Worm (Caenorhabditis elegans) whole organism, L4 larva: ENCODE data around the gene R05F9.11.

Experiments
- D1046.2 ChIP-seq: fragments of 200-800 bp; sonication (Bioruptor generic); IDR thresholded peaks from 2 replicates; pipeline ENCODE4 v1.3.6; 2022; ENCODE audit warnings: missing genetic modification characterization, missing compliant biosample characterization
- F26F4.8 ChIP-seq: fragments of 200-800 bp; sonication (Bioruptor generic); conservative IDR thresholded peaks from 2 replicates; pipeline ENCODE4 v1.3.6; 2022; ENCODE audit warnings: missing genetic modification characterization, missing compliant biosample characterization
- F37D6.2 ChIP-seq: sonication (generic microtip); optimal IDR thresholded peaks from 2 replicates; lab custom pipeline; 2016; ENCODE audit warnings: mild to moderate bottlenecking, missing genetic modification characterization, missing compliant biosample characterization
- F44E2.7 ChIP-seq: fragments of 200-800 bp; sonication (Bioruptor generic); IDR thresholded peaks from 2 replicates; pipeline ENCODE4 v2.1.2; 2022; ENCODE audit warnings: missing genetic modification characterization, missing compliant biosample characterization
- T26A8.4 ChIP-seq: fragments of 200-800 bp; sonication (Bioruptor generic); IDR thresholded peaks from 2 replicates; pipeline ENCODE4 v1.3.6; 2022; ENCODE audit warnings: missing genetic modification characterization, missing compliant biosample characterization
- Y75B8A.6 ChIP-seq: fragments of 200-800 bp; sonication (Bioruptor generic); IDR thresholded peaks from 2 replicates; pipeline ENCODE4 v1.3.6; 2022; ENCODE audit warnings: missing genetic modification reagents, missing genetic modification characterization, missing compliant biosample characterization
- ZK337.2 ChIP-seq: fragments of 200-800 bp; sonication (Bioruptor generic); IDR thresholded peaks from 2 replicates; pipeline ENCODE4 v1.3.6; 2022; ENCODE audit warnings: missing genetic modification reagents, missing genetic modification characterization, missing compliant biosample characterization
- ZK546.5 ChIP-seq, 2 experiments: sonication (generic microtip); optimal IDR thresholded peaks; 2 replicates each; lab custom pipeline; 2017; ENCODE audit warnings: missing biosample characterization in 2 of 2, missing genetic modification characterization in 2 of 2
- ama-1 ChIP-seq: fragments of 150-350 bp; optimal IDR thresholded peaks from 2 replicates; lab custom pipeline; 2014; ENCODE audit warnings: inconsistent platforms, mixed read lengths
- arid-1 ChIP-seq: fragments of 200-800 bp; sonication (Bioruptor generic); conservative IDR thresholded peaks from 2 replicates; pipeline ENCODE4 v1.3.6; 2022; ENCODE audit warnings: missing genetic modification reagents, missing genetic modification characterization, missing compliant biosample characterization
- attf-4 ChIP-seq: sonication (generic microtip); optimal IDR thresholded peaks from 3 replicates; lab custom pipeline; 2017; ENCODE audit warnings: missing biosample characterization, missing genetic modification characterization
- ceh-20 ChIP-seq: fragments of 200-800 bp; sonication (Bioruptor generic); IDR thresholded peaks from 2 replicates; pipeline ENCODE4 v1.3.6; 2022; ENCODE audit warnings: missing genetic modification reagents, missing genetic modification characterization, missing compliant biosample characterization
- ceh-32 ChIP-seq: sonication (generic microtip); optimal IDR thresholded peaks from 2 replicates; lab custom pipeline; 2016; ENCODE audit warnings: mild to moderate bottlenecking, missing genetic modification characterization, missing compliant biosample characterization; ENCODE audit not compliant: poor library complexity
- ceh-82 ChIP-seq: sonication (generic microtip); optimal IDR thresholded peaks from 2 replicates; lab custom pipeline; 2017; ENCODE audit warnings: missing biosample characterization, missing genetic modification characterization
- daf-12 ChIP-seq: fragments of 150-350 bp; optimal IDR thresholded peaks from 2 replicates; lab custom pipeline; 2014; ENCODE audit warnings: missing biosample characterization, missing genetic modification reagents, missing genetic modification characterization
- daf-19 ChIP-seq: fragments of 200-800 bp; sonication (Bioruptor generic); conservative IDR thresholded peaks from 2 replicates; pipeline ENCODE4 v1.3.6; 2022; ENCODE audit warnings: missing genetic modification characterization, missing compliant biosample characterization
- daf-8 ChIP-seq: fragments of 200-800 bp; sonication (Bioruptor generic); IDR thresholded peaks from 2 replicates; pipeline ENCODE4 v1.3.6; 2022; ENCODE audit warnings: missing genetic modification characterization, missing compliant biosample characterization
- dmd-8 ChIP-seq: fragments of 200-800 bp; sonication (Bioruptor generic); IDR thresholded peaks from 2 replicates; pipeline ENCODE4 v1.3.6; 2022; ENCODE audit warnings: missing genetic modification characterization, missing compliant biosample characterization
- dve-1 ChIP-seq: sonication (generic microtip); optimal IDR thresholded peaks from 2 replicates; lab custom pipeline; 2017; ENCODE audit warnings: antibody characterized with exemption, mild to moderate bottlenecking, missing genetic modification characterization, missing compliant biosample characterization; ENCODE audit not compliant: insufficient read depth
- egl-27 ChIP-seq: sonication (generic microtip); optimal IDR thresholded peaks from 3 replicates; lab custom pipeline; 2017; ENCODE audit warnings: missing biosample characterization, missing genetic modification reagents, missing genetic modification characterization
- fos-1 ChIP-seq: fragments of 150-350 bp; optimal IDR thresholded peaks from 2 replicates; lab custom pipeline; 2014; ENCODE audit warnings: missing biosample characterization, missing genetic modification characterization
- hmg-1.1 ChIP-seq: fragments of 200-800 bp; sonication (Bioruptor generic); IDR thresholded peaks from 2 replicates; pipeline ENCODE4 v1.3.6; 2022; ENCODE audit warnings: missing genetic modification reagents, missing genetic modification characterization, missing compliant biosample characterization
- jun-1 ChIP-seq: fragments of 150-350 bp; optimal IDR thresholded peaks from 2 replicates; lab custom pipeline; 2014; ENCODE audit warnings: missing biosample characterization, missing genetic modification reagents, missing genetic modification characterization
- lin-1 ChIP-seq: fragments of 200-800 bp; sonication (Bioruptor generic); IDR thresholded peaks from 2 replicates; pipeline ENCODE4 v1.3.6; 2022; ENCODE audit warnings: missing genetic modification reagents, missing genetic modification characterization, missing compliant biosample characterization
- lin-13 ChIP-seq: fragments of 150-350 bp; optimal IDR thresholded peaks from 2 replicates; lab custom pipeline; 2014; ENCODE audit warnings: missing biosample characterization, missing genetic modification reagents, missing genetic modification characterization
- lin-15B ChIP-seq: fragments of 150-350 bp; sonication (generic microtip); optimal IDR thresholded peaks from 3 replicates; lab custom pipeline; 2014; ENCODE audit warnings: missing biosample characterization, missing genetic modification characterization
- lir-3 ChIP-seq: sonication (generic microtip); optimal IDR thresholded peaks from 2 replicates; lab custom pipeline; 2016; ENCODE audit warnings: mild to moderate bottlenecking, missing genetic modification characterization, missing compliant biosample characterization
- madf-5 ChIP-seq, 2 experiments: fragments of 200-800 bp; sonication (Bioruptor generic); IDR thresholded peaks; 2 replicates each; pipeline ENCODE4 v1.3.6; 2022; ENCODE audit warnings: missing compliant biosample characterization in 2 of 2, missing genetic modification characterization in 2 of 2
- mdl-1 ChIP-seq, 2 experiments: fragments of 150-350 bp in 1 of 2; sonication (generic microtip) in 1 of 2; optimal IDR thresholded peaks; 2 replicates each; lab custom pipeline; 2014 to 2017; ENCODE audit warnings: missing biosample characterization in 2 of 2, missing genetic modification characterization in 2 of 2
- mep-1 ChIP-seq: fragments of 150-350 bp; sonication (generic microtip); optimal IDR thresholded peaks from 3 replicates; lab custom pipeline; 2014; ENCODE audit warnings: missing biosample characterization, missing genetic modification characterization
- nhr-10 ChIP-seq: fragments of 150-350 bp; optimal IDR thresholded peaks from 2 replicates; lab custom pipeline; 2014; ENCODE audit warnings: missing biosample characterization, missing genetic modification characterization
- nhr-102 ChIP-seq: sonication (generic microtip); optimal IDR thresholded peaks from 2 replicates; lab custom pipeline; 2016; ENCODE audit warnings: mild to moderate bottlenecking, missing genetic modification characterization, moderate library complexity, missing compliant biosample characterization
- nhr-11 ChIP-seq: fragments of 150-350 bp; optimal IDR thresholded peaks from 2 replicates; lab custom pipeline; 2014; ENCODE audit warnings: missing biosample characterization, missing genetic modification characterization
- nhr-237 ChIP-seq: sonication (generic microtip); optimal IDR thresholded peaks from 2 replicates; lab custom pipeline; 2017; ENCODE audit warnings: missing biosample characterization, missing genetic modification characterization
- nhr-25 ChIP-seq: sonication (generic microtip); optimal IDR thresholded peaks from 2 replicates; lab custom pipeline; 2017; ENCODE audit warnings: missing genetic modification characterization, mild to moderate bottlenecking, missing compliant biosample characterization, antibody characterized with exemption, moderate library complexity, borderline replicate concordance; ENCODE audit not compliant: insufficient read depth
- nhr-41 ChIP-seq: fragments of 200-800 bp; sonication (Bioruptor generic); IDR thresholded peaks from 2 replicates; pipeline ENCODE4 v1.3.6; 2022; ENCODE audit warnings: missing genetic modification reagents, missing genetic modification characterization, missing compliant biosample characterization
- nhr-6 ChIP-seq: fragments of 150-350 bp; optimal IDR thresholded peaks from 2 replicates; lab custom pipeline; 2014; ENCODE audit warnings: missing biosample characterization, missing genetic modification characterization
- nhr-77 ChIP-seq: fragments of 150-350 bp; optimal IDR thresholded peaks from 2 replicates; lab custom pipeline; 2014; ENCODE audit warnings: missing biosample characterization, missing genetic modification characterization
- pha-4 ChIP-seq, 2 experiments: fragments of 150-350 bp in 1 of 2; fragments of 200-800 bp in 1 of 2; sonication (Bioruptor generic) in 1 of 2; IDR thresholded peaks in 1 of 2; optimal IDR thresholded peaks in 1 of 2; 2 replicates each; pipeline versions ENCODE4 v1.3.6 to Lab custom; 2014 to 2022; ENCODE audit warnings: missing genetic modification characterization in 2 of 2, missing genetic modification reagents in 2 of 2, missing biosample characterization in 1 of 2, missing compliant biosample characterization in 1 of 2
- rbr-2 ChIP-seq: sonication (generic microtip); optimal IDR thresholded peaks from 2 replicates; lab custom pipeline; 2016; ENCODE audit warnings: missing genotype, missing genetic modification characterization, missing compliant biosample characterization
- saeg-2 ChIP-seq: fragments of 200-800 bp; sonication (Bioruptor generic); IDR thresholded peaks from 2 replicates; pipeline ENCODE4 v1.3.6; 2022; ENCODE audit warnings: missing genetic modification reagents, missing genetic modification characterization, missing compliant biosample characterization
- snpc-1.2 ChIP-seq: fragments of 200-800 bp; sonication (Bioruptor generic); IDR thresholded peaks from 2 replicates; pipeline ENCODE4 v1.3.6; 2022; ENCODE audit warnings: missing genetic modification reagents, missing genetic modification characterization, missing compliant biosample characterization
- snpc-4 ChIP-seq: fragments of 150-350 bp; optimal IDR thresholded peaks from 2 replicates; lab custom pipeline; 2014; ENCODE audit warnings: missing biosample characterization, missing genetic modification characterization
- tag-97 ChIP-seq: fragments of 200-800 bp; sonication (Bioruptor generic); IDR thresholded peaks from 2 replicates; pipeline ENCODE4 v1.3.6; 2022; ENCODE audit warnings: missing genetic modification characterization, missing compliant biosample characterization
- unc-130 ChIP-seq: sonication (generic microtip); optimal IDR thresholded peaks from 2 replicates; lab custom pipeline; 2016; ENCODE audit warnings: missing genetic modification reagents, missing genetic modification characterization, missing compliant biosample characterization
- unc-39 ChIP-seq: sonication (generic microtip); optimal IDR thresholded peaks from 2 replicates; lab custom pipeline; 2017; ENCODE audit warnings: missing biosample characterization, missing genetic modification characterization
- unc-62 ChIP-seq, 3 experiments: fragments of 150-350 bp in 1 of 3; sonication (generic microtip); optimal IDR thresholded peaks in 2 of 3; peaks in 1 of 3; 1 replicate in 1 of 3; 2 replicates in 2 of 3; lab custom pipeline; 2014 to 2017; ENCODE audit warnings: missing biosample characterization in 3 of 3, missing genetic modification characterization in 3 of 3, missing genetic modification reagents in 3 of 3, missing genotype in 1 of 3
- vab-7 ChIP-seq: fragments of 200-800 bp; sonication (Bioruptor generic); IDR thresholded peaks from 2 replicates; pipeline ENCODE4 v1.3.6; 2022; ENCODE audit warnings: missing genetic modification reagents, missing genetic modification characterization, missing compliant biosample characterization
- zag-1 ChIP-seq: fragments of 150-350 bp; optimal IDR thresholded peaks from 2 replicates; lab custom pipeline; 2014; ENCODE audit warnings: missing biosample characterization, missing genetic modification characterization
- zip-2 ChIP-seq: fragments of 150-350 bp; optimal IDR thresholded peaks from 2 replicates; lab custom pipeline; 2014; ENCODE audit warnings: missing biosample characterization, missing genetic modification characterization
- ztf-11 ChIP-seq: fragments of 150-350 bp; optimal IDR thresholded peaks from 2 replicates; lab custom pipeline; 2014; ENCODE audit warnings: missing biosample characterization, missing genetic modification characterization
- ztf-7 ChIP-seq: fragments of 150-350 bp; optimal IDR thresholded peaks from 2 replicates; lab custom pipeline; 2014; ENCODE audit warnings: missing biosample characterization, missing genetic modification characterization

The R05F9.11 gene

DNA sequence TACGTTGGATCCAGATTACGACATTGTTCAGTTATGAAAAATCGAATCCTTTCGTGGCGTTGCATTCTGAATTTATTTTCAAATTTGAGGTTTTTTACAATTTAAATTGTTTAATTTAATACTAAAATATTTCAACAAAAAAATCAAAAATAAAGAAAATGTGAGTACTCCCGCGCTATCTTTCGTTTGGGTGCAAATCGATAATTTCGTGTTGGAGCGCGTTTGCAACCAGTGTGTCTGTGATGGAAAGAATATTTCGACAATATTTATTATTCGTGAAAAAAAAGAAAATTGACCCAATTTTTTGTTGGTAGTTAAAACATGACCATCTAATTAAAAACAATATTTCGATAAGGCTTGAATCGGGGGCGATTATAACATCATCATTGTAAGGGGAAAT is 12.0 kb downstream of the R05F9.11 start, which contains the start of gene R05F9.9 (continued):
- TF ChIP-seq lin-1 (GFP tag; lab: Robert Waterston, UW) (no peak), nhr-6 (tag; lab: Kevin White, UChicago) (no peak), nhr-10 (no peak), ama-1 (lab: Kevin White, UChicago) (peak; percentile 62), ceh-20 (GFP tag; lab: Robert Waterston, UW) (no peak), ceh-82 (tag; lab: Kevin White, UChicago) (no peak), jun-1 (tag; lab: Kevin White, UChicago) (no peak), dmd-8 (GFP tag; lab: Robert Waterston, UW) (no peak), T26A8.4 (GFP tag; lab: Robert Waterston, UW) (0 out of 2 replicates have a peak, but pooled peaks have one; percentile 13), snpc-1.2 (GFP tag; lab: Robert Waterston, UW) (no peak), nhr-41 (no peak), unc-62 (GFP tag; optimal IDR thresholded peaks at IDR 0.05 in 1 of 2; lab: Kevin White, UChicago) (no peak), unc-62 (tag; optimal IDR thresholded peaks at IDR 0.05; lab: Kevin White, UChicago) (no peak), zip-2 (tag; lab: Kevin White, UChicago) (no peak), mep-1 (tag; lab: Kevin White, UChicago) (peak; percentile 70), fos-1 (tag; lab: Kevin White, UChicago) (no peak), nhr-102 (tag; lab: Kevin White, UChicago) (peak; percentile 16), ztf-11 (tag; lab: Kevin White, UChicago) (no peak), lin-15B (no peak), D1046.2 (GFP tag; lab: Robert Waterston, UW) (no peak), arid-1 (GFP tag; lab: Robert Waterston, UW) (0 out of 2 replicates have a peak, but pooled peaks have one; percentile 10), ceh-32 (tag; lab: Kevin White, UChicago) (no peak), snpc-4 (tag; lab: Kevin White, UChicago) (no peak), pha-4 (GFP tag; IDR thresholded peaks at IDR 0.05; lab: Robert Waterston, UW) (peak; percentile 22; the same call in 1 of the 2 replicates), pha-4 (tag; optimal IDR thresholded peaks at IDR 0.05; lab: Kevin White, UChicago) (no peak), attf-4 (tag; lab: Kevin White, UChicago) (no peak), nhr-11 (tag; lab: Kevin White, UChicago) (no peak), daf-12 (tag; lab: Kevin White, UChicago) (no peak), tag-97 (no peak), nhr-77 (tag; lab: Kevin White, UChicago) (no peak), madf-5 (GFP tag; IDR thresholded peaks at IDR 0.05; lab: Robert Waterston, UW) (no peak), lir-3 (no peak), F37D6.2 (tag; lab: Kevin White, UChicago) (no peak), nhr-25 (tag; lab: Kevin White, UChicago) (no peak), daf-19 (0 out of 2 replicates have a peak, but pooled peaks have one; percentile 33), unc-130 (GFP tag; lab: Kevin White, UChicago) (no peak), unc-39 (tag; lab: Kevin White, UChicago) (no peak), hmg-1.1 (GFP tag; lab: Robert Waterston, UW) (no peak), F44E2.7 (GFP tag; lab: Robert Waterston, UW) (no peak), vab-7 (GFP tag; lab: Robert Waterston, UW) (no peak), zag-1 (tag; lab: Kevin White, UChicago) (no peak), nhr-237 (tag; lab: Kevin White, UChicago) (no peak), saeg-2 (GFP tag; lab: Robert Waterston, UW) (no peak), dve-1 (tag; lab: Kevin White, UChicago) (peak; percentile 58), F26F4.8 (GFP tag; lab: Robert Waterston, UW) (no peak), rbr-2 (tag; lab: Kevin White, UChicago) (peak; percentile 27), ZK337.2 (GFP tag; lab: Robert Waterston, UW) (no peak), Y75B8A.6 (GFP tag; lab: Robert Waterston, UW) (no peak), ztf-7 (tag; lab: Kevin White, UChicago) (no peak), lin-13 (GFP tag; lab: Kevin White, UChicago) (peak; percentile 46), ZK546.5 (tag; optimal IDR thresholded peaks at IDR 0.05; lab: Kevin White, UChicago) (no peak), mdl-1 (tag; optimal IDR thresholded peaks at IDR 0.05; lab: Kevin White, UChicago) (no peak), egl-27 (tag; lab: Kevin White, UChicago) (no peak), daf-8 (GFP tag; lab: Robert Waterston, UW) (no peak)
